Fruit fly (Drosophila melanogaster): ENCODE results near the gene Cpr72Ec.

Cpr72Ec gene

dm6 chr3L:16323372-16323771, 43.8 kb downstream of the Cpr72Ec start, which contains the start of gene CG13059:
CG13059 (plus strand) TSS chr3L:16323672.
- TF ChIP-seq brk (GFP tag; optimal IDR thresholded peaks at IDR 0.05) (no peak), sage (GFP tag; optimal IDR thresholded peaks at IDR 0.05) (no peak)

- TF ChIP-seq lola (GFP tag; optimal IDR thresholded peaks at IDR 0.05) (no peak), sage (GFP tag; optimal IDR thresholded peaks at IDR 0.05) (no peak), CG9705 (GFP tag; optimal IDR thresholded peaks at IDR 0.05) (no peak), OdsH (GFP tag; optimal IDR thresholded peaks at IDR 0.05) (no peak), CrebA (GFP tag; optimal IDR thresholded peaks at IDR 0.05; ENCODE audit: borderline replicate concordance) (no peak), Abd-B (GFP tag; optimal IDR thresholded peaks at IDR 0.05) (no peak), ey (GFP tag; optimal IDR thresholded peaks at IDR 0.05) (no peak), dl (GFP tag; optimal IDR thresholded peaks at IDR 0.05; ENCODE audit: insufficient read depth in 1 of 2, partially characterized antibody in 2 of 2) (no peak), brk (GFP tag; optimal IDR thresholded peaks at IDR 0.05) (no peak), br (GFP tag; optimal IDR thresholded peaks at IDR 0.05) (no peak), Vsx2 (GFP tag; optimal IDR thresholded peaks at IDR 0.05; ENCODE audit: partially characterized antibody) (no peak), jim (GFP tag; optimal IDR thresholded peaks at IDR 0.05) (no peak), Myc (optimal IDR thresholded peaks at IDR 0.05) (no peak), dmrt93B (GFP tag; optimal IDR thresholded peaks at IDR 0.05) (no peak), Sp1 (GFP tag; optimal IDR thresholded peaks at IDR 0.05) (no peak), fru (GFP tag; optimal IDR thresholded peaks at IDR 0.05) (no peak), h (GFP tag; optimal IDR thresholded peaks at IDR 0.05) (no peak), usp (GFP tag; optimal IDR thresholded peaks at IDR 0.05) (no peak), dsf (GFP tag; optimal IDR thresholded peaks at IDR 0.05; ENCODE audit: borderline replicate concordance) (no peak)
Observed at dm6 chr3L:16321172-16321571, 46.0 kb downstream of the Cpr72Ec start, which contains the start of gene CG42718. CG42718 (minus strand) TSS chr3L:16321272.

dm6 chr3L:16319399-16319906, 47.7 kb downstream of the Cpr72Ec start, which contains the start of the genes CG13041 and CG13060:
CG13041 (minus strand) TSS chr3L:16319526.
CG13060 (plus strand) TSS chr3L:16319856.
- TF ChIP-seq dmrt93B (GFP tag; optimal IDR thresholded peaks at IDR 0.05) (no peak), Abd-B (GFP tag; optimal IDR thresholded peaks at IDR 0.05) (no peak), Hr83 (GFP tag; optimal IDR thresholded peaks at IDR 0.05; ENCODE audit: poor library complexity, severe bottlenecking) (no peak), h (GFP tag; optimal IDR thresholded peaks at IDR 0.05) (no peak), sv (GFP tag; optimal IDR thresholded peaks at IDR 0.05) (no peak), Rel (GFP tag; optimal IDR thresholded peaks at IDR 0.05) (no peak), Rel (tag; optimal IDR thresholded peaks at IDR 0.05) (no peak), pan (optimal IDR thresholded peaks at IDR 0.05) (no peak), fru (GFP tag; optimal IDR thresholded peaks at IDR 0.05) (no peak), Sp1 (GFP tag; optimal IDR thresholded peaks at IDR 0.05) (no peak), ey (GFP tag; optimal IDR thresholded peaks at IDR 0.05) (no peak), Dfd (GFP tag; optimal IDR thresholded peaks at IDR 0.05) (no peak)

DNA sequence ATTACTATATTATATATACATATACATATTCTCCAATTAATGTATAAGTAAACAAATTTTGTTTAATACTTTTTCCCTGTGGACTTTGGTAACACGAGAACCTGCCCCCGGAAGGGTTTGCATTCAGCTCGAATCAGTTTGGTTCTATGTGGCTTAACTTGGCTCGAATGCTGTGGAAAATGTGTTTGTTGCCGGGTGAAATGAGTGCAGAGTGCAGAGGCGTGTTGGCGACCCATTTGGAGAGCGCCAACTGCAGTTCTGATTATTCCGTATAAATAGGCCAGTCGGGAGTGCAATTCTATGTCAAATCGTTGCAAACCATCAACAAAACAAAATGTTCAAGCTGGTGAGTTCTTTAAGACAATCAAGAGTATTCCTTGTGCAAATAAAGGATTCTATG, 49.4 kb downstream of the Cpr72Ec start, which contains the start of gene Nplp3:
Gene Nplp3, plus strand, starts transcription at position 301 of the 400 bp plus-strand sequence.
- TF ChIP-seq dl (GFP tag; optimal IDR thresholded peaks at IDR 0.05; ENCODE audit: insufficient read depth in 1 of 2, partially characterized antibody in 2 of 2) (no peak), sage (GFP tag; optimal IDR thresholded peaks at IDR 0.05) (no peak), brk (GFP tag; optimal IDR thresholded peaks at IDR 0.05) (no peak), sv (GFP tag; optimal IDR thresholded peaks at IDR 0.05) (no peak), dmrt93B (GFP tag; optimal IDR thresholded peaks at IDR 0.05) (no peak)

All from whole organism, wandering third instar larva.